Fruit fly (Drosophila melanogaster) whole organism, embryonic: ENCODE measurements around the gene Prx5.
A peak's percentile ranks its signal among the peaks of the same experiment; 100 is the strongest.

ENCODE experiments used
- CG10267 ChIP-seq: fragments of 200-800 bp; sonication (Bioruptor generic); optimal IDR thresholded peaks from 2 replicates; lab custom pipeline; 2018; ENCODE audit warnings: missing biosample characterization, mild to moderate bottlenecking, missing genetic modification characterization, moderate library complexity
- CG10543 ChIP-seq: fragments of 200-800 bp; sonication (Bioruptor generic); optimal IDR thresholded peaks from 3 replicates; lab custom pipeline; 2017; ENCODE audit warnings: missing biosample characterization, mild to moderate bottlenecking, missing genetic modification characterization, moderate library complexity
- CG12391 ChIP-seq: fragments of 200-800 bp; sonication (Bioruptor generic); optimal IDR thresholded peaks from 3 replicates; lab custom pipeline; 2018; ENCODE audit warnings: missing biosample characterization, mild to moderate bottlenecking, missing genetic modification characterization, moderate library complexity
- CG12659 ChIP-seq: fragments of 200-800 bp; sonication (Bioruptor generic); optimal IDR thresholded peaks from 3 replicates; lab custom pipeline; 2017; ENCODE audit warnings: mild to moderate bottlenecking, missing biosample characterization, missing genetic modification reagents, missing genetic modification characterization
- CG12744 ChIP-seq: fragments of 200-800 bp; sonication (Bioruptor generic); optimal IDR thresholded peaks from 2 replicates; lab custom pipeline; 2016; ENCODE audit warnings: missing biosample characterization, missing genetic modification characterization
- CG14050 ChIP-seq: fragments of 200-800 bp; sonication (Bioruptor generic); IDR thresholded peaks from 3 replicates; pipeline ENCODE4 v1.3.6; 2022; ENCODE audit warnings: missing biosample characterization, missing genetic modification characterization
- CG14441 ChIP-seq: fragments of 200-800 bp; sonication (Bioruptor generic); IDR thresholded peaks from 2 replicates; pipeline ENCODE4 v1.3.6; 2022; ENCODE audit warnings: missing biosample characterization, missing genetic modification characterization
- CG17361 ChIP-seq: fragments of 200-800 bp; sonication (Bioruptor generic); IDR thresholded peaks from 3 replicates; pipeline ENCODE4 v1.3.6; 2022; ENCODE audit warnings: missing biosample characterization, missing genetic modification characterization
- CG18262 ChIP-seq: fragments of 200-800 bp; optimal IDR thresholded peaks from 3 replicates; lab custom pipeline; 2019; ENCODE audit warnings: missing biosample characterization, mild to moderate bottlenecking, missing genetic modification characterization, moderate library complexity
- CG18619 ChIP-seq: fragments of 200-800 bp; sonication (Bioruptor generic); optimal IDR thresholded peaks from 3 replicates; lab custom pipeline; 2017; ENCODE audit warnings: missing biosample characterization, mild to moderate bottlenecking, missing genetic modification characterization
- CG2120 ChIP-seq: fragments of 200-800 bp; sonication (Bioruptor generic); optimal IDR thresholded peaks from 3 replicates; lab custom pipeline; 2016; ENCODE audit warnings: missing biosample characterization, missing genetic modification characterization
- CG2129 ChIP-seq: fragments of 200-800 bp; sonication (Bioruptor generic); IDR thresholded peaks from 2 replicates; pipeline ENCODE4 v1.3.6; 2022; ENCODE audit warnings: missing biosample characterization, missing genetic modification characterization; ENCODE audit not compliant: partially characterized antibody
- CG2712 ChIP-seq: fragments of 200-800 bp; optimal IDR thresholded peaks from 3 replicates; lab custom pipeline; 2019; ENCODE audit warnings: missing biosample characterization, mild to moderate bottlenecking, missing genetic modification characterization, moderate library complexity
- CG30020 ChIP-seq: fragments of 200-800 bp; optimal IDR thresholded peaks from 2 replicates; lab custom pipeline; 2019; ENCODE audit warnings: missing biosample characterization, mild to moderate bottlenecking, missing genetic modification characterization, moderate library complexity
- CG30431 ChIP-seq: fragments of 200-800 bp; sonication (Bioruptor generic); optimal IDR thresholded peaks from 2 replicates; lab custom pipeline; 2017; ENCODE audit warnings: missing biosample characterization, missing genetic modification characterization
- CG33213 ChIP-seq: fragments of 200-800 bp; sonication (Bioruptor generic); optimal IDR thresholded peaks from 3 replicates; lab custom pipeline; 2016; ENCODE audit warnings: missing biosample characterization, missing genetic modification characterization
- CG33557 ChIP-seq: fragments of 200-800 bp; sonication (Bioruptor generic); optimal IDR thresholded peaks from 2 replicates; lab custom pipeline; 2019; ENCODE audit warnings: missing biosample characterization, mild to moderate bottlenecking, missing genetic modification characterization, moderate library complexity
- CG34422 ChIP-seq: fragments of 200-800 bp; sonication (Bioruptor generic); IDR thresholded peaks from 3 replicates; pipeline ENCODE4 v1.3.6; 2022; ENCODE audit warnings: missing biosample characterization, missing genetic modification characterization
- CG3847 ChIP-seq: fragments of 200-800 bp; sonication (Bioruptor generic); IDR thresholded peaks from 2 replicates; pipeline ENCODE4 v1.3.6; 2022; ENCODE audit warnings: missing biosample characterization, missing genetic modification characterization
- CG3995 ChIP-seq: fragments of 200-800 bp; sonication (Bioruptor generic); optimal IDR thresholded peaks from 3 replicates; lab custom pipeline; 2016; ENCODE audit warnings: missing biosample characterization, missing genetic modification characterization
- CG4707 ChIP-seq: fragments of 200-800 bp; sonication (Bioruptor generic); optimal IDR thresholded peaks from 2 replicates; lab custom pipeline; 2018; ENCODE audit warnings: missing biosample characterization, mild to moderate bottlenecking, missing genetic modification characterization, moderate library complexity
- CG7745 ChIP-seq: fragments of 200-800 bp; sonication (Bioruptor generic); optimal IDR thresholded peaks from 2 replicates; lab custom pipeline; 2018; ENCODE audit warnings: missing biosample characterization, mild to moderate bottlenecking, missing genetic modification characterization, moderate library complexity
- CG8765 ChIP-seq: fragments of 200-800 bp; sonication (Bioruptor generic); IDR thresholded peaks from 2 replicates; pipeline ENCODE4 v1.3.6; 2022; ENCODE audit warnings: missing biosample characterization, missing genetic modification characterization
- CG9817 ChIP-seq: fragments of 200-800 bp; sonication (Bioruptor generic); optimal IDR thresholded peaks from 2 replicates; lab custom pipeline; 2018; ENCODE audit warnings: missing biosample characterization, mild to moderate bottlenecking, missing genetic modification characterization, moderate library complexity
- D19A ChIP-seq: fragments of 200-800 bp; optimal IDR thresholded peaks from 3 replicates; lab custom pipeline; 2019; ENCODE audit warnings: missing biosample characterization, mild to moderate bottlenecking, missing genetic modification characterization, moderate library complexity
- Doc3 ChIP-seq: fragments of 200-800 bp; sonication (Bioruptor generic); IDR thresholded peaks from 3 replicates; pipeline ENCODE4 v1.3.6; 2022; ENCODE audit warnings: missing biosample characterization, missing genetic modification characterization; ENCODE audit not compliant: partially characterized antibody
- Fer1 ChIP-seq: fragments of 200-800 bp; sonication (Bioruptor generic); optimal IDR thresholded peaks from 2 replicates; lab custom pipeline; 2017; ENCODE audit warnings: missing biosample characterization, mild to moderate bottlenecking, missing genetic modification characterization
- GATAe ChIP-seq: fragments of 200-800 bp; sonication (Bioruptor generic); conservative IDR thresholded peaks from 2 replicates; pipeline ENCODE4 v1.3.6; 2022; ENCODE audit warnings: missing biosample characterization, missing genetic modification characterization
- Gug ChIP-seq: fragments of 200-800 bp; sonication (Bioruptor generic); IDR thresholded peaks from 4 replicates; pipeline ENCODE4 v1.3.6; 2022; ENCODE audit warnings: missing biosample characterization, missing genetic modification characterization
- Hr3 ChIP-seq: fragments of 200-800 bp; sonication (Bioruptor generic); optimal IDR thresholded peaks from 3 replicates; lab custom pipeline; 2016; ENCODE audit warnings: missing biosample characterization, missing genetic modification characterization
- Jarid2 ChIP-seq: fragments of 200-800 bp; sonication (Bioruptor generic); optimal IDR thresholded peaks from 3 replicates; lab custom pipeline; 2017; ENCODE audit warnings: mild to moderate bottlenecking, missing biosample characterization, missing genetic modification reagents, missing genetic modification characterization
- Neu2 ChIP-seq: fragments of 200-800 bp; sonication (Bioruptor generic); optimal IDR thresholded peaks from 3 replicates; lab custom pipeline; 2016; ENCODE audit warnings: missing biosample characterization, missing genetic modification characterization, borderline replicate concordance
- Nf-YC ChIP-seq: fragments of 200-800 bp; optimal IDR thresholded peaks from 3 replicates; lab custom pipeline; 2019; ENCODE audit warnings: missing biosample characterization, mild to moderate bottlenecking, missing genetic modification characterization, moderate library complexity
- Sox100B ChIP-seq: fragments of 200-800 bp; sonication (Bioruptor generic); optimal IDR thresholded peaks from 3 replicates; lab custom pipeline; 2018; ENCODE audit warnings: missing biosample characterization, mild to moderate bottlenecking, missing genetic modification characterization
- ac ChIP-seq: fragments of 200-800 bp; sonication (Bioruptor generic); optimal IDR thresholded peaks from 3 replicates; lab custom pipeline; 2017; ENCODE audit warnings: missing biosample characterization, mild to moderate bottlenecking, missing genetic modification characterization
- aop ChIP-seq: fragments of 200-800 bp; sonication (Bioruptor generic); IDR thresholded peaks from 2 replicates; pipeline ENCODE4 v1.3.6; 2022; ENCODE audit warnings: missing biosample characterization, missing genetic modification characterization
- bsh ChIP-seq, 2 experiments: fragments of 200-800 bp; sonication (Bioruptor generic); optimal IDR thresholded peaks; 2 replicates each; lab custom pipeline; 2017 to 2018; ENCODE audit warnings: mild to moderate bottlenecking in 2 of 2, missing biosample characterization in 2 of 2, missing genetic modification characterization in 2 of 2, moderate library complexity in 1 of 2
- exex ChIP-seq: fragments of 200-800 bp; sonication (Bioruptor generic); optimal IDR thresholded peaks from 4 replicates; lab custom pipeline; 2018; ENCODE audit warnings: missing biosample characterization, mild to moderate bottlenecking, missing genetic modification characterization, moderate library complexity
- grau ChIP-seq: fragments of 200-800 bp; optimal IDR thresholded peaks from 3 replicates; lab custom pipeline; 2019; ENCODE audit warnings: missing biosample characterization, mild to moderate bottlenecking, missing genetic modification characterization, moderate library complexity
- ind ChIP-seq: fragments of 200-800 bp; sonication (Bioruptor generic); optimal IDR thresholded peaks from 3 replicates; lab custom pipeline; 2016; ENCODE audit warnings: missing biosample characterization, missing genetic modification characterization
- nau ChIP-seq: fragments of 200-800 bp; sonication (Bioruptor generic); optimal IDR thresholded peaks from 3 replicates; lab custom pipeline; 2017; ENCODE audit warnings: missing biosample characterization, mild to moderate bottlenecking, missing genetic modification characterization, missing genetic modification reagents
- odd ChIP-seq: fragments of 200-800 bp; sonication (Bioruptor generic); optimal IDR thresholded peaks from 2 replicates; lab custom pipeline; 2017; ENCODE audit warnings: missing biosample characterization, mild to moderate bottlenecking, missing genetic modification characterization
- pita ChIP-seq: fragments of 200-800 bp; sonication (Bioruptor generic); optimal IDR thresholded peaks from 2 replicates; lab custom pipeline; 2017; ENCODE audit warnings: missing biosample characterization, mild to moderate bottlenecking, missing genetic modification characterization
- prd ChIP-seq, 3 experiments: fragments of >200 bp in 2 of 3; fragments of 200-800 bp in 1 of 3; sonication (Bioruptor generic) in 1 of 3; optimal IDR thresholded peaks in 2 of 3; IDR thresholded peaks in 1 of 3; 2 replicates in 2 of 3; 3 replicates in 1 of 3; pipeline versions ENCODE4 v1.3.6 to Lab custom; 2017 to 2022; ENCODE audit warnings: missing biosample characterization in 1 of 3, missing genetic modification characterization in 1 of 3
- slbo ChIP-seq: fragments of 200-800 bp; sonication (Bioruptor generic); IDR thresholded peaks from 2 replicates; pipeline ENCODE4 v1.3.6; 2022; ENCODE audit warnings: missing biosample characterization, missing genetic modification characterization
- tx ChIP-seq: fragments of 200-800 bp; sonication (Bioruptor generic); optimal IDR thresholded peaks from 2 replicates; lab custom pipeline; 2016; ENCODE audit warnings: missing biosample characterization, missing genetic modification characterization
- wor ChIP-seq: fragments of 200-800 bp; sonication (Bioruptor generic); IDR thresholded peaks from 2 replicates; pipeline ENCODE4 v1.3.6; 2022; ENCODE audit warnings: missing biosample characterization, missing genetic modification characterization
- yki ChIP-seq: fragments of >200 bp; optimal IDR thresholded peaks from 3 replicates; lab custom pipeline; 2018

The Prx5 gene

dm6 chr3R:18167416-18168237, 554 bp upstream of the Prx5 start, which contains the start of gene wrd (continued):
- TF ChIP-seq Gug (GFP tag; lab: Robert Waterston, UW) = peak; percentile 51; the same call in 1 of the 4 replicates
- peak; percentile 77 for TF ChIP-seq CG17361 (GFP tag; lab: Robert Waterston, UW)
- peak; percentile 13 for TF ChIP-seq Fer1
- peak; percentile 5 for TF ChIP-seq CG30020 (tag; lab: Kevin White, UChicago)
- no peak for TF ChIP-seq Neu2 (GFP tag; lab: Kevin White, UChicago)
- TF ChIP-seq CG33213 (GFP tag; lab: Kevin White, UChicago) = no peak
- TF ChIP-seq CG14441 (GFP tag; lab: Robert Waterston, UW) = peak; percentile 14; the same call in 1 of the 2 replicates
- peak; percentile 8; the same call in 1 of the 2 replicates for TF ChIP-seq CG3847 (GFP tag; lab: Robert Waterston, UW)
- TF ChIP-seq CG10543 (GFP tag; lab: Kevin White, UChicago) = peak; percentile 9
- peak; percentile 40 for TF ChIP-seq Nf-YC (tag; lab: Kevin White, UChicago)
- peak; percentile 63 for TF ChIP-seq CG18262
- TF ChIP-seq D19A (tag; lab: Kevin White, UChicago) = peak; percentile 2
- TF ChIP-seq GATAe (GFP tag; lab: Robert Waterston, UW) = no peak
- no peak for TF ChIP-seq CG3995 (GFP tag; lab: Kevin White, UChicago)
- TF ChIP-seq Hr3 (GFP tag; lab: Kevin White, UChicago) = peak; percentile 28
- TF ChIP-seq CG12744 (GFP tag; lab: Kevin White, UChicago) = no peak
- no peak for TF ChIP-seq exex (tag; lab: Kevin White, UChicago)
- TF ChIP-seq ind (GFP tag; lab: Kevin White, UChicago) = peak; percentile 47
- peak; percentile 60; the same call in 1 of the 3 replicates for TF ChIP-seq CG34422
- peak; percentile 6 for TF ChIP-seq nau (GFP tag; lab: Kevin White, UChicago)
- no peak for TF ChIP-seq pita (GFP tag; lab: Kevin White, UChicago)
- TF ChIP-seq CG2129 (GFP tag; lab: Robert Waterston, UW) = no peak
- peak; percentile 38 for TF ChIP-seq CG2120 (GFP tag; lab: Kevin White, UChicago)
- no peak for TF ChIP-seq odd (GFP tag; lab: Kevin White, UChicago)
- no peak for TF ChIP-seq wor
- TF ChIP-seq ac (GFP tag; lab: Kevin White, UChicago) = no peak
- no peak for TF ChIP-seq Doc3 (GFP tag; lab: Robert Waterston, UW)
- no peak for TF ChIP-seq CG7745
- TF ChIP-seq Jarid2 (GFP tag; lab: Kevin White, UChicago) = no peak
- no peak for TF ChIP-seq tx (GFP tag; lab: Kevin White, UChicago)
- no peak for TF ChIP-seq CG4707 (GFP tag; lab: Kevin White, UChicago)
- no peak for TF ChIP-seq CG8765 (GFP tag; lab: Robert Waterston, UW)
- TF ChIP-seq CG12391 (tag; lab: Kevin White, UChicago) = peak; percentile 3
- TF ChIP-seq Sox100B (GFP tag; lab: Kevin White, UChicago) = peak; percentile 48
- TF ChIP-seq CG2712 (tag; lab: Kevin White, UChicago) = peak; percentile 27
- TF ChIP-seq grau (tag; lab: Kevin White, UChicago) = peak; percentile 33
- no peak for TF ChIP-seq CG14050 (GFP tag; lab: Robert Waterston, UW)
- TF ChIP-seq slbo (GFP tag; lab: Robert Waterston, UW) = peak; percentile 50; the same call in 1 of the 2 replicates
- no peak for TF ChIP-seq CG9817 (tag; lab: Kevin White, UChicago)
- no peak for TF ChIP-seq bsh (GFP tag; optimal IDR thresholded peaks at IDR 0.05; lab: Kevin White, UChicago)
- TF ChIP-seq CG30431 (GFP tag; lab: Kevin White, UChicago) = no peak
- TF ChIP-seq aop (GFP tag; lab: Robert Waterston, UW) = no peak
- TF ChIP-seq CG18619 (GFP tag; lab: Kevin White, UChicago) = peak; percentile 44
- TF ChIP-seq yki (lab: Kevin White, UChicago) = no peak
- peak; percentile 3 for TF ChIP-seq CG10267 (tag; lab: Kevin White, UChicago)
- TF ChIP-seq CG12659 (GFP tag; lab: Kevin White, UChicago) = peak; percentile 30
- no peak for TF ChIP-seq prd (optimal IDR thresholded peaks at IDR 0.05; lab: Kevin White, UChicago)
- TF ChIP-seq prd (GFP tag; IDR thresholded peaks at IDR 0.05; lab: Robert Waterston, UW) = 0 out of 3 replicates have a peak, but pooled peaks have one; percentile 20
- no peak for TF ChIP-seq CG33557
